Fruit fly (Drosophila melanogaster) whole organism, embryonic: Measurements from ENCODE around the gene Trf.

Experiments used
- BtbVII ChIP-seq: fragments of 200-800 bp; sonication (Bioruptor generic); optimal IDR thresholded peaks from 3 replicates; lab custom pipeline; 2017; ENCODE audit warnings: missing biosample characterization, mild to moderate bottlenecking, missing genetic modification characterization
- CG4730 ChIP-seq: fragments of 200-800 bp; sonication (Bioruptor generic); IDR thresholded peaks from 2 replicates; pipeline ENCODE4 v1.3.6; 2022; ENCODE audit warnings: missing biosample characterization, missing genetic modification characterization
- CG6813 ChIP-seq: fragments of 200-800 bp; sonication (Bioruptor generic); optimal IDR thresholded peaks from 2 replicates; lab custom pipeline; 2017; ENCODE audit warnings: missing biosample characterization, missing genetic modification characterization, mild to moderate bottlenecking, moderate library complexity, missing genetic modification reagents
- NK7.1 ChIP-seq: fragments of 200-800 bp; sonication (Bioruptor generic); optimal IDR thresholded peaks from 3 replicates; lab custom pipeline; 2016; ENCODE audit warnings: missing biosample characterization, missing genetic modification characterization
- exex ChIP-seq: fragments of 200-800 bp; sonication (Bioruptor generic); optimal IDR thresholded peaks from 4 replicates; lab custom pipeline; 2018; ENCODE audit warnings: missing biosample characterization, mild to moderate bottlenecking, missing genetic modification characterization, moderate library complexity
- lmd ChIP-seq: fragments of 200-800 bp; sonication (Bioruptor generic); IDR thresholded peaks from 2 replicates; pipeline ENCODE4 v1.3.6; 2022; ENCODE audit warnings: missing biosample characterization, missing genetic modification characterization
- ranshi ChIP-seq: fragments of 200-800 bp; sonication (Bioruptor generic); IDR thresholded peaks from 2 replicates; pipeline ENCODE4 v1.3.6; 2022; ENCODE audit warnings: missing biosample characterization, missing genetic modification characterization
- scrt ChIP-seq: fragments of 200-800 bp; sonication (Bioruptor generic); optimal IDR thresholded peaks from 2 replicates; lab custom pipeline; 2018; ENCODE audit warnings: missing biosample characterization, mild to moderate bottlenecking, missing genetic modification characterization, moderate library complexity
- seq ChIP-seq: fragments of 200-800 bp; sonication (Bioruptor generic); IDR thresholded peaks from 2 replicates; pipeline ENCODE4 v1.3.6; 2022; ENCODE audit warnings: missing biosample characterization, missing genetic modification characterization

dm6 chr2L:8100489-8101352, 28.0 kb downstream of the Trf start:
- no peak for TF ChIP-seq NK7.1 (GFP tag; lab: Kevin White, UChicago)
- TF ChIP-seq CG6813 (GFP tag; lab: Kevin White, UChicago): peak; percentile 44
- peak; percentile 4 for TF ChIP-seq scrt (GFP tag; lab: Kevin White, UChicago)
- TF ChIP-seq ranshi (GFP tag; lab: Robert Waterston, UW): no peak
- TF ChIP-seq exex (tag; lab: Kevin White, UChicago): peak; percentile 99
- no peak for TF ChIP-seq seq
- peak; percentile 65 for TF ChIP-seq BtbVII
- TF ChIP-seq CG4730: no peak
- TF ChIP-seq lmd (GFP tag; lab: Robert Waterston, UW): no peak
